Fruit fly (Drosophila melanogaster): ENCODE data around the gene for.

Gene for

DNA sequence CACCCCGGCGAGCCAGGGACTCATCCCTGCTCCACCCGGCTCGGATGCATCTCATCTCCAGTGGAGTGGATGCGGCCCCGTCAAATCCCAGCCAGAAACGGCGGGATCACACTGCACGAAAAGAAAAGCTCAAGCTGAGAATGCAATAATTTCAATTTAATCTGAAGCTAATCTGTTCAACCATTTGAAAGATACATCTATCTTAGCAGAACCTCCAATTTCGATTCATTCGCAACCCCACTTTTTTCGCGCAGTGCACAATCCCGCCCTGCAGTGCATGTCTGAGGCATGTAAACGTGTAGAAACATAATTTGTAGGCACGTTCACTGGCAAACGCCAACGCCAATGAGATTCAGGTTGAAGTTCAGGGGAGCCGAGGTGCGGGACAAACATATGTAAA is 58.3 kb downstream of the for start (continued):
- TF ChIP-seq otp (GFP tag; IDR thresholded peaks at IDR 0.05) (peak; percentile 55; the same call in 1 of the 3 replicates), CG12659 (GFP tag; optimal IDR thresholded peaks at IDR 0.05) (no peak), row (GFP tag; IDR thresholded peaks at IDR 0.05) (peak; percentile 50), CG2678 (tag; optimal IDR thresholded peaks at IDR 0.05) (peak; percentile 41), CG10366 (GFP tag; IDR thresholded peaks at IDR 0.05) (peak; percentile 39), CG7987 (GFP tag; optimal IDR thresholded peaks at IDR 0.05) (no peak), h (optimal IDR thresholded peaks at IDR 0.05) (no peak), tap (tag; optimal IDR thresholded peaks at IDR 0.05) (no peak), Dp (GFP tag; optimal IDR thresholded peaks at IDR 0.05) (no peak), Dbx (GFP tag; IDR thresholded peaks at IDR 0.05) (no peak), prd (optimal IDR thresholded peaks at IDR 0.05) (no peak), prd (GFP tag; IDR thresholded peaks at IDR 0.05) (peak; percentile 77), Taf1 (GFP tag; IDR thresholded peaks at IDR 0.05) (no peak), CG15011 (GFP tag; optimal IDR thresholded peaks at IDR 0.05) (no peak), HLH3B (GFP tag; IDR thresholded peaks at IDR 0.05) (peak; percentile 49; the same call in 1 of the 2 replicates), Mes4 (GFP tag; optimal IDR thresholded peaks at IDR 0.05) (no peak), CG4820 (GFP tag; optimal IDR thresholded peaks at IDR 0.05) (peak; percentile 44), crp (GFP tag; optimal IDR thresholded peaks at IDR 0.05) (no peak), CG1647 (GFP tag; optimal IDR thresholded peaks at IDR 0.05) (no peak), CG10959 (GFP tag; IDR thresholded peaks at IDR 0.05) (peak; percentile 55), Nf-YC (tag; optimal IDR thresholded peaks at IDR 0.05) (no peak), pho (GFP tag; optimal IDR thresholded peaks at IDR 0.05) (no peak), CG11696 (GFP tag; IDR thresholded peaks at IDR 0.05) (no peak), lmd (GFP tag; IDR thresholded peaks at IDR 0.05) (peak; percentile 62), lab (GFP tag; optimal IDR thresholded peaks at IDR 0.05) (peak; percentile 24), fd3F (GFP tag; optimal IDR thresholded peaks at IDR 0.05) (no peak), scrt (GFP tag; optimal IDR thresholded peaks at IDR 0.05) (no peak), CG11560 (tag; IDR thresholded peaks at IDR 0.05) (no peak), CkIIα-i1 (GFP tag; IDR thresholded peaks at IDR 0.05) (no peak), Hr51 (GFP tag; optimal IDR thresholded peaks at IDR 0.05) (peak in 1 of 2 experiments; percentile 21), ham (GFP tag; IDR thresholded peaks at IDR 0.05) (no peak), CG9609 (GFP tag; optimal IDR thresholded peaks at IDR 0.05) (peak; percentile 19), CG13123 (GFP tag; optimal IDR thresholded peaks at IDR 0.05) (no peak), CG13624 (GFP tag; optimal IDR thresholded peaks at IDR 0.05) (no peak), CG10147 (GFP tag; optimal IDR thresholded peaks at IDR 0.05) (no peak), nerfin-1 (tag; optimal IDR thresholded peaks at IDR 0.05) (no peak), CG16813 (GFP tag; IDR thresholded peaks at IDR 0.05; ENCODE audit: partially characterized antibody) (no peak), ftz-f1 (GFP tag; optimal IDR thresholded peaks at IDR 0.05) (no peak), CG6813 (GFP tag; optimal IDR thresholded peaks at IDR 0.05) (no peak), Oli (tag; optimal IDR thresholded peaks at IDR 0.05) (peak; percentile 39), sob (GFP tag; IDR thresholded peaks at IDR 0.05) (peak; percentile 72; the same call in 1 of the 2 replicates), pum (GFP tag; optimal IDR thresholded peaks at IDR 0.05) (peak; percentile 51), CG8290 (GFP tag; optimal IDR thresholded peaks at IDR 0.05) (peak; percentile 22), CG8290 (tag; optimal IDR thresholded peaks at IDR 0.05) (peak in 1 of 2 experiments; percentile 36), CG8765 (GFP tag; IDR thresholded peaks at IDR 0.05) (no peak; the same call in 1 of the 2 replicates), z (GFP tag; IDR thresholded peaks at IDR 0.05) (no peak), YL-1 (GFP tag; optimal IDR thresholded peaks at IDR 0.05) (no peak), NC2β (GFP tag; optimal IDR thresholded peaks at IDR 0.05) (peak; percentile 42), Neu2 (GFP tag; optimal IDR thresholded peaks at IDR 0.05; ENCODE audit: borderline replicate concordance) (no peak), hkb (optimal IDR thresholded peaks at IDR 0.05) (no peak), hkb (GFP tag; IDR thresholded peaks at IDR 0.05) (peak; percentile 65; the same call in 1 of the 2 replicates), ranshi (GFP tag; IDR thresholded peaks at IDR 0.05) (peak; percentile 53; the same call in 1 of the 2 replicates), CG12236 (GFP tag; optimal IDR thresholded peaks at IDR 0.05) (peak; percentile 21)
